Worm (Caenorhabditis elegans) whole organism, L4 larva: ENCODE measurements around the gene ttr-33.

Source experiments
- F26F4.8 ChIP-seq: fragments of 200-800 bp; sonication (Bioruptor generic); conservative IDR thresholded peaks from 2 replicates; pipeline ENCODE4 v1.3.6; 2022; ENCODE audit warnings: missing genetic modification characterization, missing compliant biosample characterization
- F37D6.2 ChIP-seq: sonication (generic microtip); optimal IDR thresholded peaks from 2 replicates; lab custom pipeline; 2016; ENCODE audit warnings: mild to moderate bottlenecking, missing genetic modification characterization, missing compliant biosample characterization
- F44E2.7 ChIP-seq: fragments of 200-800 bp; sonication (Bioruptor generic); IDR thresholded peaks from 2 replicates; pipeline ENCODE4 v2.1.2; 2022; ENCODE audit warnings: missing genetic modification characterization, missing compliant biosample characterization
- F49E8.2 ChIP-seq: sonication (generic microtip); optimal IDR thresholded peaks from 2 replicates; lab custom pipeline; 2016; ENCODE audit warnings: missing compliant biosample characterization, mild to moderate bottlenecking, missing genetic modification characterization, borderline replicate concordance
- T26A8.4 ChIP-seq: fragments of 200-800 bp; sonication (Bioruptor generic); IDR thresholded peaks from 2 replicates; pipeline ENCODE4 v1.3.6; 2022; ENCODE audit warnings: missing genetic modification characterization, missing compliant biosample characterization
- Y5F2A.4 ChIP-seq: fragments of 200-800 bp; sonication (Bioruptor generic); optimal IDR thresholded peaks from 2 replicates; lab custom pipeline; 2018; ENCODE audit warnings: mild to moderate bottlenecking, missing genetic modification characterization, missing compliant biosample characterization
- ZK337.2 ChIP-seq: fragments of 200-800 bp; sonication (Bioruptor generic); IDR thresholded peaks from 2 replicates; pipeline ENCODE4 v1.3.6; 2022; ENCODE audit warnings: missing genetic modification reagents, missing genetic modification characterization, missing compliant biosample characterization
- aha-1 ChIP-seq: fragments of 150-350 bp; peaks from one replicate; lab custom pipeline; 2014; ENCODE audit warnings: missing biosample characterization, missing genetic modification characterization
- aly-2 ChIP-seq: sonication (generic microtip); optimal IDR thresholded peaks from 2 replicates; lab custom pipeline; 2018; ENCODE audit warnings: missing biosample characterization, missing genetic modification characterization
- arid-1 ChIP-seq: fragments of 200-800 bp; sonication (Bioruptor generic); conservative IDR thresholded peaks from 2 replicates; pipeline ENCODE4 v1.3.6; 2022; ENCODE audit warnings: missing genetic modification reagents, missing genetic modification characterization, missing compliant biosample characterization
- daf-12 ChIP-seq: fragments of 150-350 bp; optimal IDR thresholded peaks from 2 replicates; lab custom pipeline; 2014; ENCODE audit warnings: missing biosample characterization, missing genetic modification reagents, missing genetic modification characterization
- daf-8 ChIP-seq: fragments of 200-800 bp; sonication (Bioruptor generic); IDR thresholded peaks from 2 replicates; pipeline ENCODE4 v1.3.6; 2022; ENCODE audit warnings: missing genetic modification characterization, missing compliant biosample characterization
- dmd-6 ChIP-seq: fragments of 200-800 bp; sonication (Bioruptor generic); IDR thresholded peaks from 2 replicates; pipeline ENCODE4 v1.3.6; 2022; ENCODE audit warnings: missing genetic modification reagents, missing genetic modification characterization, missing compliant biosample characterization
- dmd-8 ChIP-seq: fragments of 200-800 bp; sonication (Bioruptor generic); IDR thresholded peaks from 2 replicates; pipeline ENCODE4 v1.3.6; 2022; ENCODE audit warnings: missing genetic modification characterization, missing compliant biosample characterization
- duxl-1 ChIP-seq: sonication (generic microtip); optimal IDR thresholded peaks from 2 replicates; lab custom pipeline; 2016; ENCODE audit warnings: mild to moderate bottlenecking, missing genetic modification characterization, moderate library complexity, missing compliant biosample characterization; ENCODE audit not compliant: poor library complexity
- gei-8 ChIP-seq: fragments of 200-800 bp; sonication (Bioruptor generic); optimal IDR thresholded peaks from 2 replicates; lab custom pipeline; 2018; ENCODE audit warnings: mild to moderate bottlenecking, missing genetic modification characterization, missing compliant biosample characterization
- hif-1 ChIP-seq, 2 experiments: sonication (generic microtip); optimal IDR thresholded peaks; 2 replicates each; lab custom pipeline; 2016 to 2017; ENCODE audit warnings: missing compliant biosample characterization in 2 of 2, missing genetic modification characterization in 2 of 2, missing genetic modification reagents in 2 of 2, missing genotype in 2 of 2, mild to moderate bottlenecking in 1 of 2
- hlh-11 ChIP-seq: fragments of 200-800 bp; sonication (Bioruptor generic); optimal IDR thresholded peaks from 2 replicates; lab custom pipeline; 2018; ENCODE audit warnings: mild to moderate bottlenecking, missing genetic modification characterization, missing compliant biosample characterization
- hlh-30 ChIP-seq: sonication (generic microtip); optimal IDR thresholded peaks from 2 replicates; lab custom pipeline; 2017; ENCODE audit warnings: antibody characterized with exemption, mild to moderate bottlenecking, missing genetic modification characterization, missing compliant biosample characterization; ENCODE audit not compliant: insufficient read depth
- hmg-1.1 ChIP-seq: fragments of 200-800 bp; sonication (Bioruptor generic); IDR thresholded peaks from 2 replicates; pipeline ENCODE4 v1.3.6; 2022; ENCODE audit warnings: missing genetic modification reagents, missing genetic modification characterization, missing compliant biosample characterization
- lin-29 ChIP-seq: fragments of 200-800 bp; sonication (Bioruptor generic); IDR thresholded peaks from 2 replicates; pipeline ENCODE4 v1.3.6; 2022; ENCODE audit warnings: missing genetic modification reagents, missing genetic modification characterization, missing compliant biosample characterization
- lin-38 ChIP-seq: fragments of 200-800 bp; sonication (Bioruptor generic); IDR thresholded peaks from 2 replicates; pipeline ENCODE4 v1.3.6; 2022; ENCODE audit warnings: missing genetic modification reagents, missing genetic modification characterization, missing compliant biosample characterization
- lin-39 ChIP-seq: fragments of 150-350 bp; optimal IDR thresholded peaks from 2 replicates; lab custom pipeline; 2014; ENCODE audit warnings: missing biosample characterization, missing genetic modification reagents, missing genetic modification characterization
- lsy-2 ChIP-seq, 2 experiments: fragments of 150-350 bp in 1 of 2; sonication (generic microtip) in 1 of 2; optimal IDR thresholded peaks; 2 replicates each; lab custom pipeline; 2014 to 2017; ENCODE audit warnings: missing biosample characterization in 2 of 2, missing genetic modification characterization in 2 of 2
- madf-9 ChIP-seq: fragments of 200-800 bp; sonication (Bioruptor generic); conservative IDR thresholded peaks from 2 replicates; pipeline ENCODE4 v1.3.6; 2022; ENCODE audit warnings: missing genetic modification reagents, missing genetic modification characterization, missing compliant biosample characterization
- mdl-1 ChIP-seq, 2 experiments: fragments of 150-350 bp in 1 of 2; sonication (generic microtip) in 1 of 2; optimal IDR thresholded peaks; 2 replicates each; lab custom pipeline; 2014 to 2017; ENCODE audit warnings: missing biosample characterization in 2 of 2, missing genetic modification characterization in 2 of 2
- mdt-29 ChIP-seq: fragments of 200-800 bp; sonication (Bioruptor generic); IDR thresholded peaks from 2 replicates; pipeline ENCODE4 v1.3.6; 2022; ENCODE audit warnings: missing genetic modification reagents, missing genetic modification characterization, missing compliant biosample characterization
- mes-2 ChIP-seq: sonication (generic microtip); optimal IDR thresholded peaks from 2 replicates; lab custom pipeline; 2016; ENCODE audit warnings: missing genotype, mild to moderate bottlenecking, missing genetic modification characterization, missing compliant biosample characterization; ENCODE audit not compliant: poor library complexity, severe bottlenecking
- mxl-2 ChIP-seq: fragments of 200-800 bp; sonication (Bioruptor generic); conservative IDR thresholded peaks from 2 replicates; pipeline ENCODE4 v1.3.6; 2022; ENCODE audit warnings: missing genetic modification reagents, missing genetic modification characterization, missing compliant biosample characterization
- nhr-10 ChIP-seq: fragments of 150-350 bp; optimal IDR thresholded peaks from 2 replicates; lab custom pipeline; 2014; ENCODE audit warnings: missing biosample characterization, missing genetic modification characterization
- nhr-11 ChIP-seq: fragments of 150-350 bp; optimal IDR thresholded peaks from 2 replicates; lab custom pipeline; 2014; ENCODE audit warnings: missing biosample characterization, missing genetic modification characterization
- nhr-25 ChIP-seq: sonication (generic microtip); optimal IDR thresholded peaks from 2 replicates; lab custom pipeline; 2017; ENCODE audit warnings: missing genetic modification characterization, mild to moderate bottlenecking, missing compliant biosample characterization, antibody characterized with exemption, moderate library complexity, borderline replicate concordance; ENCODE audit not compliant: insufficient read depth
- nhr-28 ChIP-seq: fragments of 150-350 bp; optimal IDR thresholded peaks from 2 replicates; lab custom pipeline; 2014; ENCODE audit warnings: missing biosample characterization, missing genetic modification characterization
- nhr-42 ChIP-seq: fragments of 200-800 bp; sonication (Bioruptor generic); IDR thresholded peaks from 2 replicates; pipeline ENCODE4 v1.3.6; 2022; ENCODE audit warnings: missing genetic modification characterization, missing compliant biosample characterization
- nhr-6 ChIP-seq: fragments of 150-350 bp; optimal IDR thresholded peaks from 2 replicates; lab custom pipeline; 2014; ENCODE audit warnings: missing biosample characterization, missing genetic modification characterization
- nhr-76 ChIP-seq: fragments of 150-350 bp; optimal IDR thresholded peaks from 2 replicates; lab custom pipeline; 2014; ENCODE audit warnings: missing biosample characterization, missing genetic modification characterization
- php-3 ChIP-seq: fragments of 200-800 bp; sonication (Bioruptor generic); IDR thresholded peaks from 2 replicates; pipeline ENCODE4 v1.3.6; 2022; ENCODE audit warnings: missing genetic modification reagents, missing genetic modification characterization, missing compliant biosample characterization
- rbr-2 ChIP-seq: sonication (generic microtip); optimal IDR thresholded peaks from 2 replicates; lab custom pipeline; 2016; ENCODE audit warnings: missing genotype, missing genetic modification characterization, missing compliant biosample characterization
- saeg-2 ChIP-seq: fragments of 200-800 bp; sonication (Bioruptor generic); IDR thresholded peaks from 2 replicates; pipeline ENCODE4 v1.3.6; 2022; ENCODE audit warnings: missing genetic modification reagents, missing genetic modification characterization, missing compliant biosample characterization
- set-16 ChIP-seq: fragments of 200-800 bp; sonication (Bioruptor generic); IDR thresholded peaks from 2 replicates; pipeline ENCODE4 v1.3.6; 2022; ENCODE audit warnings: missing genetic modification reagents, missing genetic modification characterization, missing compliant biosample characterization
- snpc-4 ChIP-seq: fragments of 150-350 bp; optimal IDR thresholded peaks from 2 replicates; lab custom pipeline; 2014; ENCODE audit warnings: missing biosample characterization, missing genetic modification characterization
- tra-1 ChIP-seq: fragments of 200-800 bp; sonication (Bioruptor generic); IDR thresholded peaks from 2 replicates; pipeline ENCODE4 v1.3.6; 2022; ENCODE audit warnings: missing genetic modification reagents, missing genetic modification characterization, missing compliant biosample characterization
- zfp-2 ChIP-seq: sonication (generic microtip); optimal IDR thresholded peaks from 2 replicates; lab custom pipeline; 2016; ENCODE audit warnings: mild to moderate bottlenecking, missing genetic modification characterization, missing compliant biosample characterization
- zip-11 ChIP-seq: fragments of 200-800 bp; sonication (Bioruptor generic); IDR thresholded peaks from 2 replicates; pipeline ENCODE4 v1.3.6; 2022; ENCODE audit warnings: missing genetic modification characterization, missing compliant biosample characterization
- zip-2 ChIP-seq: fragments of 150-350 bp; optimal IDR thresholded peaks from 2 replicates; lab custom pipeline; 2014; ENCODE audit warnings: missing biosample characterization, missing genetic modification characterization
- ztf-7 ChIP-seq: fragments of 150-350 bp; optimal IDR thresholded peaks from 2 replicates; lab custom pipeline; 2014; ENCODE audit warnings: missing biosample characterization, missing genetic modification characterization

Gene ttr-33

DNA sequence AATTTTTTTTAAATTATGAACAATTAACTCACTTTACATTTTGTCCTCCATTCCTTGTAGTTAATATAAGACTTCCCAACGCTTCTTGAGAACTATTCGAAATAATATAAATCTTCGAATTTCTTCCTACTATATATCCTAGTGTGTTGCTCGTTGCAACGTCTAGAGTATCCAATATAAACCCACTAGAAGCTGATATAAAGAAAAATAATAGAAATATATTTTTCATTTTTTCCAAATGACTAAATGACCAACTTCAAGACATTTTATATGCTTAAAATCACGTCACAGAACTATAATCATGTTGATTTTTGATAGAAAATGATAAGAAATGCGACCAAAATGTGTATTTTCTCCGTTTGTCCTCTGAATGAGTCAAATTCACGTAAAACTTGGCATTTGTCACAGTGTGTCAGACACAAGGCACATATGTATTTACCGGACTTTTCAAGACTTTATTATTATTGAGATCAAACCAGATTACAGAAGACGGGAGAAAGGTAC lies 25.4 kb upstream of the ttr-33 start, which contains the start of gene C37C3.10:
Gene C37C3.10 (minus strand): TSS at position 51 of the 504 bp plus-strand sequence.
- TF ChIP-seq dmd-6 (GFP tag; lab: Robert Waterston, UW) (peak; percentile 22; the same call in 1 of the 2 replicates), F26F4.8 (GFP tag; lab: Robert Waterston, UW) (no peak)

ce11 chrV:7861792-7862191 lies 24.1 kb upstream of the ttr-33 start, which contains the start of gene C37C3.17:
Gene C37C3.17 (minus strand): TSS chrV:7861892.
- TF ChIP-seq hmg-1.1 (GFP tag; lab: Robert Waterston, UW) (no peak), madf-9 (GFP tag; lab: Robert Waterston, UW) (no peak), zfp-2 (tag; lab: Kevin White, UChicago) (no peak), hif-1 (tag; optimal IDR thresholded peaks at IDR 0.05; lab: Kevin White, UChicago) (no peak), zip-2 (tag; lab: Kevin White, UChicago) (no peak), ZK337.2 (GFP tag; lab: Robert Waterston, UW) (no peak), nhr-76 (no peak), zip-11 (GFP tag; lab: Robert Waterston, UW) (no peak), nhr-28 (tag; lab: Kevin White, UChicago) (no peak), ztf-7 (no peak), snpc-4 (tag; lab: Kevin White, UChicago) (no peak), Y5F2A.4 (no peak)

ce11 chrV:7857931-7858330 lies 20.2 kb upstream of the ttr-33 start, which contains the start of gene C37C3.1:
Gene C37C3.1 (plus strand): TSS chrV:7857963.
- TF ChIP-seq mes-2 (tag; lab: Kevin White, UChicago), result no peak
- no peak for TF ChIP-seq nhr-42 (GFP tag; lab: Robert Waterston, UW)
- TF ChIP-seq F37D6.2, result no peak
- TF ChIP-seq lin-38 (GFP tag; lab: Robert Waterston, UW), result peak; percentile 57
- TF ChIP-seq aly-2 (tag; lab: Kevin White, UChicago), result no peak
- TF ChIP-seq php-3 (GFP tag; lab: Robert Waterston, UW), result no peak
- TF ChIP-seq lsy-2 (tag; optimal IDR thresholded peaks at IDR 0.05; lab: Kevin White, UChicago), result peak in 1 of 2 experiments; percentile 59
- TF ChIP-seq nhr-11 (tag; lab: Kevin White, UChicago), result no peak
- no peak for TF ChIP-seq nhr-25 (tag; lab: Kevin White, UChicago)
- no peak for TF ChIP-seq nhr-10 (tag; lab: Kevin White, UChicago)
- no peak for TF ChIP-seq mdl-1 (tag; optimal IDR thresholded peaks at IDR 0.05; lab: Kevin White, UChicago)
- TF ChIP-seq gei-8 (GFP tag; lab: Kevin White, UChicago), result no peak
- TF ChIP-seq mdt-29 (GFP tag; lab: Robert Waterston, UW), result no peak
- no peak for TF ChIP-seq mxl-2 (GFP tag; lab: Robert Waterston, UW)
- TF ChIP-seq set-16 (GFP tag; lab: Robert Waterston, UW), result no peak
- no peak for TF ChIP-seq lin-29
- peak; percentile 17 for TF ChIP-seq F49E8.2 (tag; lab: Kevin White, UChicago)
- no peak for TF ChIP-seq F44E2.7 (GFP tag; lab: Robert Waterston, UW)
- TF ChIP-seq dmd-8, result 0 out of 2 replicates have a peak, but pooled peaks have one; percentile 24
- TF ChIP-seq aha-1 (tag; lab: Kevin White, UChicago), result peak; percentile 94
- 0 out of 2 replicates have a peak, but pooled peaks have one; percentile 13 for TF ChIP-seq daf-8
- TF ChIP-seq F26F4.8 (GFP tag; lab: Robert Waterston, UW), result no peak
- peak; percentile 11 for TF ChIP-seq rbr-2 (tag; lab: Kevin White, UChicago)
- no peak for TF ChIP-seq daf-12 (tag; lab: Kevin White, UChicago)
- no peak for TF ChIP-seq tra-1 (GFP tag; lab: Robert Waterston, UW)
- no peak for TF ChIP-seq ZK337.2 (GFP tag; lab: Robert Waterston, UW)
- TF ChIP-seq lin-39, result no peak
- TF ChIP-seq T26A8.4 (GFP tag; lab: Robert Waterston, UW), result peak; percentile 81
- TF ChIP-seq hlh-11 (tag; lab: Kevin White, UChicago), result no peak
- peak; percentile 57; the same call in 1 of the 2 replicates for TF ChIP-seq arid-1 (GFP tag; lab: Robert Waterston, UW)
- TF ChIP-seq nhr-76, result no peak
- TF ChIP-seq nhr-6 (tag; lab: Kevin White, UChicago), result no peak
- no peak for TF ChIP-seq duxl-1 (tag; lab: Kevin White, UChicago)
- TF ChIP-seq hlh-30 (tag; lab: Kevin White, UChicago), result no peak
- no peak for TF ChIP-seq ztf-7
- TF ChIP-seq saeg-2, result no peak
